Fruit fly (Drosophila melanogaster) whole organism, embryonic: Measurements from ENCODE around the gene CG42577.

Experiments
- CG31388 ChIP-seq: fragments of 200-800 bp; sonication (Bioruptor generic); optimal IDR thresholded peaks from 2 replicates; lab custom pipeline; 2016; ENCODE audit warnings: missing biosample characterization, missing genetic modification characterization
- CG6854 ChIP-seq: fragments of 200-800 bp; sonication (Bioruptor generic); optimal IDR thresholded peaks from 3 replicates; lab custom pipeline; 2017; ENCODE audit warnings: missing biosample characterization, mild to moderate bottlenecking, missing genetic modification characterization

dm6 chrX:20240518-20241186 is 18.4 kb upstream of the CG42577 start:
- no peak for TF ChIP-seq CG31388 (GFP tag; lab: Kevin White, UChicago)
- TF ChIP-seq CG6854 (GFP tag; lab: Kevin White, UChicago): no peak
